Fruit fly (Drosophila melanogaster) Kc167 (cell line): ENCODE measurements around the gene CG7453.

Experiments
- Sin3A ChIP-seq: fragments of >200 bp; optimal IDR thresholded peaks from 2 replicates; lab custom pipeline; 2018; ENCODE audit warnings: missing external identifiers
- psq ChIP-seq: fragments of >200 bp; optimal IDR thresholded peaks from 2 replicates; lab custom pipeline; 2017; ENCODE audit warnings: missing external identifiers

DNA sequence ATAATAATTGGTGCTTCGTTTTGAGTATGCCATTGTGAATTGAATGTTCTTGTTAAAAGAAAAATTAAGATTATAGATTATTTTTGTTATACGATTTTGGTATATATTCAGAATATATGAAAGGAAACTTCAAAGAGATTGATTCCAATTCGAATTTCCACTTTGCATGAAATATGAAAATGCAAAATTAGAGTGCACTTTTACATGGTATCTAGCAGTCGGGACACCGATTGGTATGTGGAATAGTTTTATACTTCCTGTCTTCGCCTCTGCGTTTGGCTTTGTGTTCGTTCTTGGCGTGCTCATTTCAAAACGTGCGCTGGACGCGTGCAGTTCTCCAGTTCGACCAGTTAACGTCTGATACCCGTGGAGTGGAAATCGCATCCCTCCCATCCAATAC, 3.1 kb downstream of the CG7453 start, which contains the start of gene CG33253:
- TF ChIP-seq Sin3A (lab: Kevin White, UChicago) (no peak), psq (lab: Kevin White, UChicago) (no peak)
